Worm (Caenorhabditis elegans): ENCODE measurements around the gene acr-21.

Gene acr-21

DNA sequence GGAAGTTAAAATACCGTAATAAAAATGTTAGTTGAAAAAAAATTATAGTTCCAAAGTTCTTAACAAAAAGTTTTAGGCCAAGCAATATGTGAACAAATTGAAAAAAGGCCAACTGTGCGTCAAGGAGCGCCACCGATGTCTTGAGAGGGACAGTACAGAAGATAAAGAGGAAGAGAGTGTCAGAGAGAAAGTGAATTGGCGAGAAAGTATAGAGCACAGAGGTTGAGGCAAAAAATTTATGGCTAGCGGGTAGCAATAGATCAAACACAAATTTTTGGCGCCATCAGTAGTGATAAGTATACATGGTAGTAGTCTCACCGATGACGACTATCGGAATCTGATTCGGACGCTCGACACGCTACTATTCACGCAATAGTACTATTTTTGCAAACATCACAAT lies 22.6 kb downstream of the acr-21 start (continued):
- TF ChIP-seq nhr-237 (tag; optimal IDR thresholded peaks at IDR 0.05): no peak

DNA sequence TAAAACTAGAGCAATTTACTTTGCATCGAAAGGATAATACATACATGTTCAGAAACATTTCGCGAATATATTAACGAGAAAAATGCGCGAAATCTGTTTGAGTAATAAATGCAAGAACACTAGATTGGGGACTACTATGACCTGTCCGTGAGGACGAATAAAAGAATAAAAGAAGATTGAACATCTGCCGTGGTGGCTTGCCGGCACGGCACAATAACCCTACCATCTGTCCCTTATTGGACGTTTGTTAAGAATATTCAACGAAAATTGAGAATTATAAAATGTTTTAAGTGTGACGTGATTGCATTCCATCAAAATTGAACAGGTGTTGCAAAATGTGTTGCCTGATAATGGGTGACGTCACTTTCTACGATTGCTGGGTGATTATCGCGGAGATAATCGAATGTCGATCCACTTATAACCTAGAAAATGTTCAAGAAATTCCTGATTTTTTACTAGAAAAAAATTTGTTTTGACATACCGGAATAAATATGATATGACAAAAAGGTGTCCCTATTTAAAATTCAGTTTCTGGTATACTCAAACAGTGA lies 23.8 kb downstream of the acr-21 start:
- TF ChIP-seq nhr-85 (tag): no peak
- TF ChIP-seq blmp-1 (tag; optimal IDR thresholded peaks at IDR 0.05): peak; percentile 29
- no peak for TF ChIP-seq nhr-77 (tag; optimal IDR thresholded peaks at IDR 0.05)
- TF ChIP-seq rnt-1 (tag; optimal IDR thresholded peaks at IDR 0.05): no peak
- no peak for TF ChIP-seq efl-1 (optimal IDR thresholded peaks at IDR 0.05)
- peak in 1 of 2 experiments; percentile 73 for TF ChIP-seq efl-1 (GFP tag; optimal IDR thresholded peaks at IDR 0.05 in 1 of 2)

DNA sequence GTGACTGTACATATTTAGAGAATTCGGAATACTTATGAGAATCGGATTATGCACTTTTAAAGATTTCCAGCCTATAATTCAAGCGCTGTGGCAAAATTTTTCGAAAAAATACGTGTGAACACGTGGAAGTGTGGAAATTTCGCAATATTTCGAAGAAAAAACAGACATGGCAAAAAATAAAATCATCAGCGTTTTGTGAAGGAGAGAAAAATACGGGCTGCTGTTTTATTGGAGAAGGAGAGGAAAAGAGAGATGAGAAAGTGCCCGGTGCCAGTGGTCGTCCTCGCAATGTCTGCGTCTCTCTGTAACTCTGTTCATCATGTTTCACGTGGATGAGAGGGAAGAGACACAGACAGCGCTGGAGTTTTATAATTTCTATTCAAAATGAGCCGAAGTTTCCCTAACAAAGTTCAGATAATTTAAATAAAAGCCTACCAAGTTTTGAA lies 24.4 kb downstream of the acr-21 start:
- TF ChIP-seq unc-86 (tag; optimal IDR thresholded peaks at IDR 0.05): peak; percentile 54
- TF ChIP-seq sptf-1 (tag; optimal IDR thresholded peaks at IDR 0.05): no peak
- TF ChIP-seq nhr-20 (tag; optimal IDR thresholded peaks at IDR 0.05): peak; percentile 72
- TF ChIP-seq nhr-47 (tag; optimal IDR thresholded peaks at IDR 0.05): peak; percentile 79
- TF ChIP-seq pqm-1 (tag; optimal IDR thresholded peaks at IDR 0.05): no peak
- peak; percentile 69 for TF ChIP-seq pax-3 (tag; optimal IDR thresholded peaks at IDR 0.05)
- peak; percentile 13 for TF ChIP-seq lin-39 (tag; optimal IDR thresholded peaks at IDR 0.05)
- peak; percentile 84 for TF ChIP-seq zip-4 (GFP tag; optimal IDR thresholded peaks at IDR 0.05)
- TF ChIP-seq dsc-1 (tag; optimal IDR thresholded peaks at IDR 0.05): peak; percentile 51
- no peak for TF ChIP-seq ceh-90 (tag; optimal IDR thresholded peaks at IDR 0.05)
- TF ChIP-seq nhr-71 (tag; optimal IDR thresholded peaks at IDR 0.05): peak; percentile 86
- TF ChIP-seq aly-2 (tag; optimal IDR thresholded peaks at IDR 0.05): peak; percentile 90
- peak; percentile 74 for TF ChIP-seq lin-13 (GFP tag; optimal IDR thresholded peaks at IDR 0.05)
- peak in 1 of 6 experiments; percentile 56 for TF ChIP-seq elt-3 (tag; optimal IDR thresholded peaks at IDR 0.05)
- TF ChIP-seq egl-13 (tag; optimal IDR thresholded peaks at IDR 0.05): peak; percentile 7
- peak in 1 of 2 experiments; percentile 39 for TF ChIP-seq ztf-11 (tag; optimal IDR thresholded peaks at IDR 0.05)
- no peak for TF ChIP-seq nhr-76 (tag; optimal IDR thresholded peaks at IDR 0.05)
- peak; percentile 78 to 79 for TF ChIP-seq efl-1 (optimal IDR thresholded peaks at IDR 0.05)
- peak; percentile 73 to 96 for TF ChIP-seq efl-1 (GFP tag; optimal IDR thresholded peaks at IDR 0.05 in 1 of 2)
- no peak for TF ChIP-seq lir-3 (tag; optimal IDR thresholded peaks at IDR 0.05; ENCODE audit: poor library complexity)
- peak; percentile 29 to 61 (median 52) for TF ChIP-seq ceh-82 (tag; optimal IDR thresholded peaks at IDR 0.05)
- TF ChIP-seq fkh-10 (GFP tag; optimal IDR thresholded peaks at IDR 0.05): peak; percentile 12
- peak; percentile 69 to 79 for TF ChIP-seq lsy-2 (tag; optimal IDR thresholded peaks at IDR 0.05)
- peak; percentile 56 for TF ChIP-seq snpc-4 (tag; optimal IDR thresholded peaks at IDR 0.05)
- TF ChIP-seq C34B4.2 (tag; optimal IDR thresholded peaks at IDR 0.05): no peak
- no peak for TF ChIP-seq vab-15 (tag; optimal IDR thresholded peaks at IDR 0.05)
- TF ChIP-seq Y116A8C.19 (tag; optimal IDR thresholded peaks at IDR 0.05; ENCODE audit: borderline replicate concordance): no peak
- TF ChIP-seq irx-1 (tag; optimal IDR thresholded peaks at IDR 0.05): peak; percentile 44
- TF ChIP-seq fkh-8 (tag; optimal IDR thresholded peaks at IDR 0.05): peak; percentile 72
- no peak for TF ChIP-seq nhr-11 (tag; optimal IDR thresholded peaks at IDR 0.05)
- peak; percentile 61 for TF ChIP-seq ztf-4 (tag; optimal IDR thresholded peaks at IDR 0.05)
- no peak for TF ChIP-seq hpl-2 (GFP tag; optimal IDR thresholded peaks at IDR 0.05)
- TF ChIP-seq ceh-8 (GFP tag; optimal IDR thresholded peaks at IDR 0.05): peak; percentile 46
- peak; percentile 66 for TF ChIP-seq tbx-2 (tag; optimal IDR thresholded peaks at IDR 0.05)
- TF ChIP-seq lin-35 (GFP tag; optimal IDR thresholded peaks at IDR 0.05): peak; percentile 75 to 79
- peak; percentile 35 for TF ChIP-seq isw-1 (GFP tag; IDR thresholded peaks at IDR 0.05)
- TF ChIP-seq nhr-85 (tag): peak; percentile 83
- TF ChIP-seq ceh-88 (GFP tag; IDR thresholded peaks at IDR 0.05): no peak
- peak; percentile 35 for TF ChIP-seq F16B12.6 (tag; optimal IDR thresholded peaks at IDR 0.05)
- no peak for TF ChIP-seq zag-1 (tag; optimal IDR thresholded peaks at IDR 0.05)
- no peak for TF ChIP-seq ets-5 (GFP tag; IDR thresholded peaks at IDR 0.05)
- TF ChIP-seq lin-15B (tag; optimal IDR thresholded peaks at IDR 0.05): no peak
- TF ChIP-seq nhr-28 (tag; optimal IDR thresholded peaks at IDR 0.05): no peak
- TF ChIP-seq egl-27 (tag; optimal IDR thresholded peaks at IDR 0.05): peak in 1 of 2 experiments; percentile 38
- TF ChIP-seq unc-98 (GFP tag; IDR thresholded peaks at IDR 0.05): no peak

All from whole organism, L1 larva.